Worm (Caenorhabditis elegans) whole organism, early embryonic: Measurements from ENCODE around the gene irld-28.

ENCODE experiments used
- B0310.2 ChIP-seq: sonication (generic microtip); optimal IDR thresholded peaks from 2 replicates; lab custom pipeline; 2016; ENCODE audit warnings: mild to moderate bottlenecking, missing genetic modification characterization, missing compliant biosample characterization
- F13C5.2 ChIP-seq: sonication (generic microtip); optimal IDR thresholded peaks from 2 replicates; lab custom pipeline; 2017; ENCODE audit warnings: mild to moderate bottlenecking, missing genetic modification characterization, inconsistent platforms, missing compliant biosample characterization
- aly-1 ChIP-seq: sonication (generic microtip); optimal IDR thresholded peaks from 2 replicates; lab custom pipeline; 2016; ENCODE audit warnings: missing genetic modification characterization, missing compliant biosample characterization
- ama-1 ChIP-seq: fragments of 150-350 bp; optimal IDR thresholded peaks from 2 replicates; lab custom pipeline; 2014
- ceh-13 ChIP-seq: fragments of 200-800 bp; sonication (Bioruptor generic); optimal IDR thresholded peaks from 2 replicates; lab custom pipeline; 2018; ENCODE audit warnings: mild to moderate bottlenecking, missing genetic modification characterization, missing compliant biosample characterization
- ceh-36 ChIP-seq: sonication (generic microtip); optimal IDR thresholded peaks from 2 replicates; lab custom pipeline; 2016; ENCODE audit warnings: missing genetic modification characterization, inconsistent platforms, missing compliant biosample characterization
- flt-1 ChIP-seq: fragments of 200-800 bp; sonication (Bioruptor generic); IDR thresholded peaks from 2 replicates; pipeline ENCODE4 v1.3.6; 2022; ENCODE audit warnings: missing genetic modification characterization, missing compliant biosample characterization
- hmbx-1 ChIP-seq: sonication (generic microtip); optimal IDR thresholded peaks from 2 replicates; lab custom pipeline; 2016; ENCODE audit warnings: mild to moderate bottlenecking, missing genetic modification characterization, missing compliant biosample characterization
- hnd-1 ChIP-seq: sonication (generic microtip); optimal IDR thresholded peaks from 2 replicates; lab custom pipeline; 2016; ENCODE audit warnings: missing genetic modification characterization, missing compliant biosample characterization
- pes-1 ChIP-seq: fragments of 200-800 bp; sonication (Bioruptor generic); IDR thresholded peaks from 2 replicates; pipeline ENCODE4 v1.3.6; 2022; ENCODE audit warnings: missing genetic modification reagents, missing genetic modification characterization, missing compliant biosample characterization
- scrt-1 ChIP-seq: fragments of 200-800 bp; sonication (Bioruptor generic); IDR thresholded peaks from 2 replicates; pipeline ENCODE4 v1.3.6; 2022; ENCODE audit warnings: missing genetic modification characterization, missing compliant biosample characterization
- tbx-11 ChIP-seq: fragments of 200-800 bp; sonication (Bioruptor generic); IDR thresholded peaks from 2 replicates; pipeline ENCODE4 v1.3.6; 2022; ENCODE audit warnings: missing genetic modification characterization, missing compliant biosample characterization
- tbx-37 ChIP-seq: fragments of 200-800 bp; sonication (Bioruptor generic); conservative IDR thresholded peaks from 2 replicates; pipeline ENCODE4 v1.3.6; 2022; ENCODE audit warnings: missing genetic modification reagents, missing genetic modification characterization, missing compliant biosample characterization
- tra-4 ChIP-seq: sonication (generic microtip); optimal IDR thresholded peaks from 2 replicates; lab custom pipeline; 2017; ENCODE audit warnings: missing genetic modification characterization, missing compliant biosample characterization

DNA sequence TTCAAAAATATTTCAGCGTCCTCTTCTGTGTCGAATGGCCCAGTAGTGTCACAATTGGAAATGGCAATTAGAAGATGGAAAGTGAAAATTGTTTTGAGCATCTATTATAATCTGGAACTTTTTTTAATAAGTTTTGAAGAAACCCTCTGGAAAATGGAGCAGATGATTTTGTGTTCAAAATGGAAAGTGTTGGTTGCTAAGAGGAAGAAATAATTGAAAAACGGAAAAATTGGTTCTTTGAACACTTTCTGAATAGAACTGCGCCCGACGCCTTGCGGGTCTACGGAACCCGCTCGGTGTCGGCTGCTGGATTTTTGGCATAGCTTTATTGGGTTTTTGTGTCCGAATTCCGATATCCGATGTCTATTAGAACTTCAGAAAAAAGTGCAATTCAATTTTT is at the start of gene irld-28:
- TF ChIP-seq ama-1 (lab: Kevin White, UChicago) (no peak), B0310.2 (tag; lab: Kevin White, UChicago) (no peak), flt-1 (GFP tag; lab: Robert Waterston, UW) (no peak), hmbx-1 (tag; lab: Kevin White, UChicago) (no peak), tbx-11 (GFP tag; lab: Robert Waterston, UW) (no peak), ceh-36 (tag; lab: Kevin White, UChicago) (no peak), hnd-1 (tag; lab: Kevin White, UChicago) (no peak), tbx-37 (GFP tag; lab: Robert Waterston, UW) (no peak), tra-4 (tag; lab: Kevin White, UChicago) (no peak), aly-1 (tag; lab: Kevin White, UChicago) (no peak), ceh-13 (GFP tag; lab: Kevin White, UChicago) (no peak), F13C5.2 (no peak), scrt-1 (GFP tag; lab: Robert Waterston, UW) (no peak), pes-1 (GFP tag; lab: Robert Waterston, UW) (no peak)
